Worm (Caenorhabditis elegans) whole organism, young adult: ENCODE measurements around the gene K09E4.1.

Experiments
- F10E7.11 ChIP-seq: sonication (generic microtip); optimal IDR thresholded peaks from 2 replicates; lab custom pipeline; 2017; ENCODE audit warnings: mild to moderate bottlenecking, missing genetic modification characterization, moderate library complexity, missing compliant biosample characterization
- Y53G8AR.9 ChIP-seq: fragments of 200-800 bp; sonication (Bioruptor generic); conservative IDR thresholded peaks from 2 replicates; pipeline ENCODE4 v1.3.6; 2022; ENCODE audit warnings: missing genetic modification reagents, missing genetic modification characterization, missing compliant biosample characterization
- Y67H2A.10 ChIP-seq: fragments of 200-800 bp; sonication (Bioruptor generic); conservative IDR thresholded peaks from 2 replicates; pipeline ENCODE4 v1.3.6; 2022; ENCODE audit warnings: missing genetic modification reagents, missing genetic modification characterization, missing compliant biosample characterization
- Y79H2A.3 ChIP-seq: fragments of 200-800 bp; sonication (Bioruptor generic); conservative IDR thresholded peaks from 2 replicates; pipeline ENCODE4 v1.3.6; 2022; ENCODE audit warnings: missing genetic modification reagents, missing genetic modification characterization, missing compliant biosample characterization
- ama-1 ChIP-seq, 3 experiments: fragments of 150-350 bp in 1 of 3; sonication (generic microtip) in 2 of 3; optimal IDR thresholded peaks; 2 replicates each; lab custom pipeline; 2014 to 2018; ENCODE audit warnings: missing biosample characterization in 2 of 3, missing genetic modification characterization in 2 of 3, missing genetic modification reagents in 2 of 3
- dpl-1 ChIP-seq: fragments of 150-350 bp; optimal IDR thresholded peaks from 2 replicates; lab custom pipeline; 2014; ENCODE audit warnings: missing biosample characterization, missing genetic modification reagents, missing genetic modification characterization
- ekl-4 ChIP-seq: fragments of 200-800 bp; sonication (Bioruptor generic); IDR thresholded peaks from 2 replicates; pipeline ENCODE4 v1.3.6; 2022; ENCODE audit warnings: missing genetic modification reagents, missing genetic modification characterization, missing compliant biosample characterization
- lag-1 ChIP-seq: fragments of 200-800 bp; sonication (Bioruptor generic); IDR thresholded peaks from 2 replicates; pipeline ENCODE4 v1.3.6; 2022; ENCODE audit warnings: missing genetic modification reagents, missing genetic modification characterization, missing compliant biosample characterization
- lsl-1 ChIP-seq: fragments of 200-800 bp; sonication (Bioruptor generic); optimal IDR thresholded peaks from 2 replicates; lab custom pipeline; 2018; ENCODE audit warnings: mild to moderate bottlenecking, missing genetic modification characterization, moderate library complexity, missing compliant biosample characterization
- mel-28 ChIP-seq: sonication (generic microtip); optimal IDR thresholded peaks from 2 replicates; lab custom pipeline; 2016; ENCODE audit warnings: borderline replicate concordance, mild to moderate bottlenecking, missing genetic modification characterization, missing compliant biosample characterization
- snpc-1.1 ChIP-seq: sonication (generic microtip); optimal IDR thresholded peaks from 2 replicates; lab custom pipeline; 2017; ENCODE audit warnings: missing genetic modification characterization, mild to moderate bottlenecking, missing compliant biosample characterization, antibody characterized with exemption, moderate library complexity, missing genotype, missing genetic modification reagents; ENCODE audit not compliant: insufficient read depth
- ztf-22 ChIP-seq: fragments of 200-800 bp; sonication (Bioruptor generic); optimal IDR thresholded peaks from 2 replicates; lab custom pipeline; 2018; ENCODE audit warnings: mild to moderate bottlenecking, missing genetic modification characterization, moderate library complexity, missing compliant biosample characterization

DNA sequence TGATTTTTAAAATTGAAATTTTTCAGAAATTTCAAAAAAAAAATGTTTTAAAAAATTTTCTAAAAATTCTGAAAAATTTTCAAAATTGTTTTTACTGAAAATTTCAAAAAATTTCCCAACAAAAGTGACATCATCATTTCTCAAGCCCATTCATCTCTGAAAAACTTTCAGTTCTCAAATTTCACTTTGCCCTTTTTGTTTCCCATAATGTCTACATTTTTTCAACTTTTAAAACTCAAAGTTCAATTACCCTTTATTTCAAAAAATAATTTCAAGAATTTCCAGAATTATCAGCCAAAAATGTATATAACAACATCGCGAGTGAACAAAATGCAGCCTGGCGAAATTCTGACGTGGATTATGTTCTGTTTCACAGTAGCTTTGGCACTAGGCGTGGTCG, 36.7 kb upstream of the K09E4.1 start, which contains the start of gene bkip-1:
- TF ChIP-seq Y67H2A.10 (GFP tag; lab: Robert Waterston, UW) (no peak), ama-1 (optimal IDR thresholded peaks at IDR 0.05; lab: Kevin White, UChicago) (no peak), ama-1 (GFP tag; optimal IDR thresholded peaks at IDR 0.05; lab: Kevin White, UChicago) (no peak), dpl-1 (no peak), lag-1 (GFP tag; lab: Robert Waterston, UW) (no peak), F10E7.11 (tag; lab: Kevin White, UChicago) (no peak), Y79H2A.3 (no peak), Y53G8AR.9 (no peak), lsl-1 (GFP tag; lab: Kevin White, UChicago) (no peak), ekl-4 (GFP tag; lab: Robert Waterston, UW) (no peak), ztf-22 (GFP tag; lab: Kevin White, UChicago) (no peak), mel-28 (tag; lab: Kevin White, UChicago) (no peak), snpc-1.1 (no peak)
